Worm (Caenorhabditis elegans): ENCODE results near the gene W09B6.4.

The W09B6.4 gene

ce11 chrII:1116521-1116920 is 24.1 kb downstream of the W09B6.4 start:
- TF ChIP-seq R02D3.7 (tag; optimal IDR thresholded peaks at IDR 0.05) = no peak
- no peak for TF ChIP-seq unc-62 (GFP tag; optimal IDR thresholded peaks at IDR 0.05)
- TF ChIP-seq egl-5 (tag; optimal IDR thresholded peaks at IDR 0.05) = no peak
- no peak for TF ChIP-seq nhr-43 (tag; optimal IDR thresholded peaks at IDR 0.05; ENCODE audit: poor library complexity, severe bottlenecking)
- TF ChIP-seq snpc-4 (tag; optimal IDR thresholded peaks at IDR 0.05) = peak; percentile 9
- TF ChIP-seq lsy-12 (tag; optimal IDR thresholded peaks at IDR 0.05) = no peak

ce11 chrII:1114133-1114532 is 26.5 kb downstream of the W09B6.4 start, which contains the start of gene lips-12:
Gene lips-12 (minus strand): TSS chrII:1114233.
- TF ChIP-seq unc-62 (GFP tag; optimal IDR thresholded peaks at IDR 0.05) (no peak), fkh-10 (GFP tag; optimal IDR thresholded peaks at IDR 0.05) (no peak), ama-1 (optimal IDR thresholded peaks at IDR 0.05) (no peak), ceh-28 (tag; optimal IDR thresholded peaks at IDR 0.05) (no peak), mdl-1 (tag; optimal IDR thresholded peaks at IDR 0.05) (no peak), ZK546.5 (tag; optimal IDR thresholded peaks at IDR 0.05) (no peak), nhr-77 (tag; optimal IDR thresholded peaks at IDR 0.05) (no peak), tbx-2 (tag; optimal IDR thresholded peaks at IDR 0.05) (no peak), R02D3.7 (tag; optimal IDR thresholded peaks at IDR 0.05) (no peak), lin-15B (tag; optimal IDR thresholded peaks at IDR 0.05) (no peak), nfya-1 (tag; optimal IDR thresholded peaks at IDR 0.05; ENCODE audit: insufficient read depth) (no peak), hmg-11 (tag; optimal IDR thresholded peaks at IDR 0.05) (no peak), nhr-76 (tag; optimal IDR thresholded peaks at IDR 0.05) (no peak), nhr-25 (tag; optimal IDR thresholded peaks at IDR 0.05) (no peak), mml-1 (tag; optimal IDR thresholded peaks at IDR 0.05) (no peak)

ce11 chrII:1110901-1111300 is 29.7 kb downstream of the W09B6.4 start, which contains the start of gene lips-11:
Gene lips-11 (minus strand): TSS chrII:1111001.
- TF ChIP-seq ceh-16 (tag; optimal IDR thresholded peaks at IDR 0.05) = no peak
- TF ChIP-seq elt-2 (tag; optimal IDR thresholded peaks at IDR 0.05) = peak; percentile 19

- no peak for TF ChIP-seq nhr-23 (tag; optimal IDR thresholded peaks at IDR 0.05)
- TF ChIP-seq fos-1 (tag; optimal IDR thresholded peaks at IDR 0.05) = no peak
- no peak for TF ChIP-seq nhr-237 (tag; optimal IDR thresholded peaks at IDR 0.05)
- no peak for TF ChIP-seq jun-1 (tag; optimal IDR thresholded peaks at IDR 0.05)
- no peak for TF ChIP-seq elt-2 (tag; optimal IDR thresholded peaks at IDR 0.05)
- TF ChIP-seq ceh-9 (tag; optimal IDR thresholded peaks at IDR 0.05) = no peak
- no peak for TF ChIP-seq nhr-12 (tag; optimal IDR thresholded peaks at IDR 0.05)
- no peak for TF ChIP-seq ztf-4 (tag; optimal IDR thresholded peaks at IDR 0.05)
Measured at ce11 chrII:1106914-1107597, 33.6 kb downstream of the W09B6.4 start, which contains the start of gene col-40. Gene col-40 (minus strand): TSS chrII:1106964.

- TF ChIP-seq ztf-11 (tag; optimal IDR thresholded peaks at IDR 0.05) = no peak
- TF ChIP-seq nfya-1 (tag; optimal IDR thresholded peaks at IDR 0.05; ENCODE audit: insufficient read depth) = no peak
- TF ChIP-seq lsy-12 (tag; optimal IDR thresholded peaks at IDR 0.05) = no peak
- TF ChIP-seq fkh-10 (GFP tag; optimal IDR thresholded peaks at IDR 0.05) = no peak
- TF ChIP-seq nhr-237 (tag; optimal IDR thresholded peaks at IDR 0.05) = no peak
- no peak for TF ChIP-seq nhr-25 (tag; optimal IDR thresholded peaks at IDR 0.05)
Measured at ce11 chrII:1105291-1105690, 35.3 kb downstream of the W09B6.4 start.

- TF ChIP-seq egl-27 (tag; optimal IDR thresholded peaks at IDR 0.05) = no peak
Measured at ce11 chrII:1104409-1104808, 36.2 kb downstream of the W09B6.4 start, which contains the start of gene T13B5.9. Gene T13B5.9 (minus strand): TSS chrII:1104509.

Data from whole organism, L3 larva.